Fruit fly (Drosophila melanogaster): ENCODE results near the gene Rh6.
A peak's percentile ranks its signal among the peaks of the same experiment; 100 is the strongest.

Gene Rh6

DNA sequence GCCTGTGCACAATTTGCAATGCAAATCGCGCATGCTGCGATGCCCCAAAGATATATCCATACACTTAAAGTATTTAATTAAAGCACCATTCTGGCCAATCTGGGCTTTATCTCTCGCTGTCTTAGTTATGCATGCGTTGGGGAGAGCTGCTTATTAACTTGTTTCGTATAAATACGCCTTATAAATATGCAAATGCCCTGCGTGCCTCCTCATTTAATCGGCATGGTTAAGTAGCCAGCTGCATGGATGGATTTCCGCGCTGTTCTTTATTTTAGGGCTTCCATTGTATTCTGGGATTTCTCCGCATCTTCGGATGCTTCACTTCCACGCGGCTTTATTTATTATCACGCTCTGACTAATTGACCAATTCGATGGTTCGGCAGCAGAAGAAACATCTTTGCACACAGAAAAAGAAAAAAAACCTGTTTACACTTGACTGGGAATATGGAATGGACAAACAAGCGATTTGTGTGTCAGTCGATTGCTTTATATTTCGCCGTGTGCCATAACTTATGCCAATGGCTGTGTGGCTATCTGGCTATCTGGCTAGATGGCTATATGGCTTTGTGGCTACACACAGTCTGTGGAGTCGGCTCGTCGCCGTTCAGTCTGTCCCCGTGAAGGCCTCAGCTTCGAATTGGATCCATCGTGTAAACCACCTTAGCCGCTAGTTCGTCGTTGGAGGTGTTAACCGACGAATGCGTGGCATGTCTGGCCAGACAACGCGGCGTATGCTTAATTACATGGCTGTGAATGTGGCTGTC lies 31.4 kb upstream of the Rh6 start:
- TF ChIP-seq CG12769 (tag; optimal IDR thresholded peaks at IDR 0.05) (peak; percentile 58), Poxn (GFP tag; IDR thresholded peaks at IDR 0.05) (no peak), luna (GFP tag; optimal IDR thresholded peaks at IDR 0.05) (no peak), hkb (optimal IDR thresholded peaks at IDR 0.05) (no peak), hkb (GFP tag; IDR thresholded peaks at IDR 0.05) (0 out of 2 replicates have a peak, but pooled peaks have one; percentile 16), row (GFP tag; IDR thresholded peaks at IDR 0.05) (no peak), CG31388 (GFP tag; optimal IDR thresholded peaks at IDR 0.05) (no peak), Nf-YC (tag; optimal IDR thresholded peaks at IDR 0.05) (no peak), CG6175 (GFP tag; IDR thresholded peaks at IDR 0.05) (0 out of 3 replicates have a peak, but pooled peaks have one; percentile 49), Vsx1 (GFP tag; optimal IDR thresholded peaks at IDR 0.05) (peak; percentile 62), fd64A (GFP tag; optimal IDR thresholded peaks at IDR 0.05) (no peak), slp2 (GFP tag; optimal IDR thresholded peaks at IDR 0.05) (no peak), CG15269 (tag; optimal IDR thresholded peaks at IDR 0.05) (peak; percentile 43), CG10543 (GFP tag; optimal IDR thresholded peaks at IDR 0.05) (peak; percentile 45), CG4424 (GFP tag; optimal IDR thresholded peaks at IDR 0.05) (no peak), cas (GFP tag; IDR thresholded peaks at IDR 0.05) (no peak), abd-A (tag; optimal IDR thresholded peaks at IDR 0.05) (peak; percentile 90), vvl (GFP tag; IDR thresholded peaks at IDR 0.05) (peak; percentile 82), ci (GFP tag; IDR thresholded peaks at IDR 0.05) (0 out of 3 replicates have a peak, but pooled peaks have one; percentile 41), twi (tag; optimal IDR thresholded peaks at IDR 0.05) (no peak), Dref (GFP tag; IDR thresholded peaks at IDR 0.05) (0 out of 2 replicates have a peak, but pooled peaks have one; percentile 28), Hmr (GFP tag; optimal IDR thresholded peaks at IDR 0.05) (no peak), CG9932 (GFP tag; IDR thresholded peaks at IDR 0.05) (peak; percentile 51; the same call in 1 of the 2 replicates), CG17829 (tag; optimal IDR thresholded peaks at IDR 0.05) (no peak), croc (GFP tag; conservative IDR thresholded peaks at IDR 0.05) (no peak), Eip74EF (GFP tag; optimal IDR thresholded peaks at IDR 0.05) (peak in 1 of 2 experiments; percentile 17), CG13894 (tag; optimal IDR thresholded peaks at IDR 0.05) (peak; percentile 32), HLHmδ (GFP tag; optimal IDR thresholded peaks at IDR 0.05) (no peak), Med (GFP tag) (peak; percentile 71), sisA (GFP tag; IDR thresholded peaks at IDR 0.05) (no peak), CG5180 (GFP tag; optimal IDR thresholded peaks at IDR 0.05) (peak; percentile 24), CG8388 (GFP tag; optimal IDR thresholded peaks at IDR 0.05) (peak; percentile 6), chinmo (GFP tag; IDR thresholded peaks at IDR 0.05; ENCODE audit: partially characterized antibody) (peak; percentile 91; the same call in 3 of the 4 replicates), CG2712 (tag; optimal IDR thresholded peaks at IDR 0.05) (no peak), Spps (tag; optimal IDR thresholded peaks at IDR 0.05) (no peak), sd (tag; optimal IDR thresholded peaks at IDR 0.05) (peak; percentile 56), Awh (GFP tag; IDR thresholded peaks at IDR 0.05) (0 out of 2 replicates have a peak, but pooled peaks have one; percentile 26)

DNA sequence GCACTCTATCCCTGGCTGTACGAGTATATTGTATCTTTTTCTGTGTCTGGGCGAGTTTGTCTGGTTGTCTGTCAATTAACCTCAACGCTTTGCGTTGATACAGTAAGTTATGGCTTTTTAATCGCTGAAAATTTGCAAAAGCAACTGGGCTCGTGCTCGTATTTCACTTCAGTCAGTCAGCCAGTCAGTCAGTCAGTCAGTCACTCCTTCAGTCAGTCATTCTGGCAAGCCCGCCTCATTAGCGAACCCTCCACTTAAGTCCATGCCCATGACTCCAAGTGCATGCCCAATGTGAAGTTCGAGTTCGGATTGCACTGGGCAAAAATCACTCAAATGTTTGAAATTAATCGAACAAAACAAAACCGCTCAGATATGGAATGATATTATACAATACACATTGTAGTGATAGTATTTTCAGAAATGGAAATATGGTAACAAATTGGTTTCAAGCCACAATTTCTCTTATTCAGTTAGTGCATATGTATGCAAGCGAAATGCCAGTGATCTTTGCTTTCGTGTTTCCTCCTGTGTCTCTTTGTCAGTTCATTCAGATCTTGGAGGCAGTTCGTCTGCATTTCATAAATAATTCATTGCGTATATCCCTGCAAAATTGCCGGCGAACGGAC lies 25.5 kb upstream of the Rh6 start:
- TF ChIP-seq CG30403 (GFP tag; optimal IDR thresholded peaks at IDR 0.05), result no peak
- no peak for TF ChIP-seq B-H1 (GFP tag; IDR thresholded peaks at IDR 0.05)
- no peak for TF ChIP-seq lola (GFP tag; optimal IDR thresholded peaks at IDR 0.05)
- peak; percentile 95 for TF ChIP-seq CG8281 (tag; optimal IDR thresholded peaks at IDR 0.05)
- TF ChIP-seq CG10979 (tag; optimal IDR thresholded peaks at IDR 0.05), result no peak
- no peak for TF ChIP-seq Mad (GFP tag; optimal IDR thresholded peaks at IDR 0.05)
- TF ChIP-seq fd96Cb (tag; optimal IDR thresholded peaks at IDR 0.05), result no peak
